Worm (Caenorhabditis elegans): Measurements from ENCODE around the gene C37C3.12.

- TF ChIP-seq ama-1 (optimal IDR thresholded peaks at IDR 0.05) (no peak), F13C5.2 (tag; optimal IDR thresholded peaks at IDR 0.05) (no peak), pes-1 (GFP tag; IDR thresholded peaks at IDR 0.05) (no peak), scrt-1 (GFP tag; IDR thresholded peaks at IDR 0.05) (no peak), hmg-4 (GFP tag; optimal IDR thresholded peaks at IDR 0.05) (no peak), flt-1 (GFP tag; IDR thresholded peaks at IDR 0.05) (no peak), tbx-37 (GFP tag; conservative IDR thresholded peaks at IDR 0.05) (no peak), hnd-1 (tag; optimal IDR thresholded peaks at IDR 0.05) (no peak), aly-1 (tag; optimal IDR thresholded peaks at IDR 0.05) (no peak), sea-1 (GFP tag; conservative IDR thresholded peaks at IDR 0.05) (no peak), B0310.2 (tag; optimal IDR thresholded peaks at IDR 0.05) (no peak)
These were observed 36.1 kb upstream of the C37C3.12 start, which contains the start of gene F40A3.4 for ce11 chrV:7875456-7875855.
